Worm (Caenorhabditis elegans) whole organism, L2 larva: ENCODE data around the gene C24H12.4.
A peak's percentile ranks its signal among the peaks of the same experiment; 100 is the strongest.

Experiments used
- elt-1 ChIP-seq: fragments of 150-350 bp; optimal IDR thresholded peaks from 2 replicates; lab custom pipeline; 2014; ENCODE audit warnings: missing biosample characterization, missing genetic modification characterization
- lin-11 ChIP-seq: fragments of 150-350 bp; sonication (generic microtip); optimal IDR thresholded peaks from 2 replicates; lab custom pipeline; 2014; ENCODE audit warnings: missing biosample characterization, missing genetic modification characterization, inconsistent platforms, mixed read lengths
- lsy-2 ChIP-seq, 2 experiments: fragments of 150-350 bp in 1 of 2; sonication (generic microtip) in 1 of 2; optimal IDR thresholded peaks; 2 replicates each; lab custom pipeline; 2014 to 2017; ENCODE audit warnings: missing biosample characterization in 2 of 2, missing genetic modification characterization in 2 of 2
- mdl-1 ChIP-seq, 2 experiments: fragments of 150-350 bp in 1 of 2; sonication (generic microtip) in 1 of 2; optimal IDR thresholded peaks; 2 replicates each; lab custom pipeline; 2017; ENCODE audit warnings: missing biosample characterization in 2 of 2, missing genetic modification characterization in 2 of 2
- nhr-11 ChIP-seq: fragments of 150-350 bp; optimal IDR thresholded peaks from 2 replicates; lab custom pipeline; 2014; ENCODE audit warnings: missing biosample characterization, missing genetic modification characterization

- no peak for TF ChIP-seq nhr-11 (tag; lab: Kevin White, UChicago)
- TF ChIP-seq lsy-2 (tag; optimal IDR thresholded peaks at IDR 0.05; lab: Kevin White, UChicago) = peak; percentile 62 to 70
- TF ChIP-seq mdl-1 (tag; optimal IDR thresholded peaks at IDR 0.05; lab: Kevin White, UChicago) = no peak
- no peak for TF ChIP-seq lin-11
- no peak for TF ChIP-seq elt-1
Observed at ce11 chrII:385957-386356, 25.1 kb upstream of the C24H12.4 start, which contains the start of gene C03H5.3.
